Fruit fly (Drosophila melanogaster): Measurements from ENCODE around the gene Tasp1.

Gene Tasp1

DNA sequence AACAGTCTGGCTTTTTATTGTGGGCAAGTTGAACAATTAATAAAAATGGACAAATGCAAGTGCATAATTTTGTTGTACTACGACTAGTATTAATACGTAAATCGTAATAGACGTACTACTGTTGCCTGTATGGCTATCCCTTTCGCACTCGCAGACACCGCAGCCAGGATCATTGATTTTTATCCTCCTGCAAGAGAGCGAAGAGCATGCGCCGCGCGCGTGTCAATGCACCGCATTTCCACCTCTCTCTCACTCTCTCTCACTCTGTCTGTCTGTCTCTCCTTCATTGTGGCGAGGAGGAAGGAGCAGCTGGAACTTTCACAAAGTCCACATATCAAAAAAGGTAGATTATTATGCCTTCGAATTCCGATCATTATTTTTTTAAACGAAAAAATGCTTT is 40.2 kb downstream of the Tasp1 start:
- TF ChIP-seq CG4496 (GFP tag; IDR thresholded peaks at IDR 0.05) (0 out of 3 replicates have a peak, but pooled peaks have one; percentile 22), CG10348 (GFP tag; IDR thresholded peaks at IDR 0.05) (no peak), rn (GFP tag; IDR thresholded peaks at IDR 0.05) (no peak), CG8159 (tag; optimal IDR thresholded peaks at IDR 0.05) (no peak), CG9948 (tag; optimal IDR thresholded peaks at IDR 0.05) (no peak), Pif1A (GFP tag; optimal IDR thresholded peaks at IDR 0.05) (no peak), CG14655 (GFP tag; optimal IDR thresholded peaks at IDR 0.05) (no peak), Snoo (tag; optimal IDR thresholded peaks at IDR 0.05) (no peak), fd96Ca (GFP tag; IDR thresholded peaks at IDR 0.05) (no peak), CG32121 (GFP tag; IDR thresholded peaks at IDR 0.05) (no peak), EcR (GFP tag; optimal IDR thresholded peaks at IDR 0.05) (peak; percentile 93)

DNA sequence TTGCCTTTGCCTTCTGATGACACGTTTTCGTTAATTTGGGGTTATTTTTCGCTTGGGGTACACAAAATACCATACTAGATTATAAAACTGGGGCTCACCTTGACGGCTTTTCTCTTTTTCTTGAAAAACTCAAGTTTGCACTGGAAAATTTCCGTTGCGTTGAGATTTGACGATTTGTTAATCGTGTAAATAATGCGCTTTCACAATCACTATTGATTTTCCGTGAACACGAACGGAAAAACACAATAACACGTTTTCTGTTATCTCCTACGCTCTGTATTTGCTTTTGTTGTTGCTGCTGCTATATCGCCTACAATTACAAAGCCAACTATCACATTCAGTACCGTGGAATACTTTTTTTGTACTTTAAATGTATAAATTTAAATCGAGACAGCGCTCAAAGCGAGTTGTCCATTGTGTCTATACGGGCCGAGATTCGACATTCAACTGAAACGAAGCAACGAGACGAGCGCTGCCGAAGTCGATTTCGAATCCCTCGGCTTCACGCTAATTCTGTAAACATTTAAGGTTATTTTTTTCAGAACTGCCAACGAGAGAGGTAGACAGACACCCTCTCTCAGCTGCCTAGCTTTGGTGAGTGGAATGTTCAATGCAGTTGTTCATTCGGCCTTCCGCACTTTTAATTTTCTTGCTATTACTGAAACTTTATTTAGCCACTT is 40.8 kb downstream of the Tasp1 start:
- TF ChIP-seq CG10348 (GFP tag; IDR thresholded peaks at IDR 0.05) (no peak), rn (GFP tag; IDR thresholded peaks at IDR 0.05) (no peak), Pif1B (GFP tag; optimal IDR thresholded peaks at IDR 0.05) (peak; percentile 61), CG13204 (GFP tag; optimal IDR thresholded peaks at IDR 0.05) (peak; percentile 41), CG15710 (tag; optimal IDR thresholded peaks at IDR 0.05) (no peak), D1 (tag; optimal IDR thresholded peaks at IDR 0.05) (no peak), Ets98B (GFP tag; IDR thresholded peaks at IDR 0.05) (peak; percentile 48; the same call in 1 of the 2 replicates), CG4496 (GFP tag; IDR thresholded peaks at IDR 0.05) (peak; percentile 63; the same call in 2 of the 3 replicates), CG8301 (tag; optimal IDR thresholded peaks at IDR 0.05) (no peak), Pif1A (GFP tag; optimal IDR thresholded peaks at IDR 0.05) (no peak), CG14655 (GFP tag; optimal IDR thresholded peaks at IDR 0.05) (peak; percentile 12), fd96Ca (GFP tag; IDR thresholded peaks at IDR 0.05) (peak; percentile 40; the same call in 2 of the 3 replicates), CG17806 (tag; optimal IDR thresholded peaks at IDR 0.05) (peak; percentile 3), CG12605 (GFP tag; IDR thresholded peaks at IDR 0.05) (peak; percentile 68), CG9948 (tag; optimal IDR thresholded peaks at IDR 0.05) (no peak), gl (tag; optimal IDR thresholded peaks at IDR 0.05) (no peak), Snoo (tag; optimal IDR thresholded peaks at IDR 0.05) (peak; percentile 1), CG32121 (GFP tag; IDR thresholded peaks at IDR 0.05) (peak; percentile 31; the same call in 1 of the 2 replicates), CG8159 (tag; optimal IDR thresholded peaks at IDR 0.05) (no peak), EcR (GFP tag; optimal IDR thresholded peaks at IDR 0.05) (no peak), CG34367 (tag; optimal IDR thresholded peaks at IDR 0.05) (no peak)

DNA sequence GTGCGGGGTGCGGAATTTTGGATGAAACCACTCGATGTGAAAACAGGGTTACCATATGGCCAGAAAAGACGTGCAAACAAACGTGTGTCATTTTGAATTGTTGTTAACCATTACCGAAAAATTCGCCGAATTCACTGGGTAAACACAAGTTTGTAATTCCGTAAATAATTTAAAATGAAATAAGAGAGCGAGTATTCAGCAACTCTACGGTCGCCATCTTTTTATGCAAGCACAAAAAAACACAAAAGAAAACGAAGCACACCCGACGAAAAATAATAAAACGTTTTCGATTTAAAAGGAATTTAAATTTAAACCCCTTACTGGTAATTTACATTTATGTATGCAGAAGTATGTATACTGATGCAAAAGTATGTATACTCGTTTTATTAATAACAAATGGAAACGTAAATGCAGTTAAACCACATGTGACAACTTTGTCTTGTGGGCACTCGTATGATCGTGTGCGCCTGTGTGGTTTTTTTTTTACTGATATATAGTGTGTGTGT is 41.4 kb downstream of the Tasp1 start:
- TF ChIP-seq CG8301 (tag; optimal IDR thresholded peaks at IDR 0.05) (peak; percentile 94), CG13204 (GFP tag; optimal IDR thresholded peaks at IDR 0.05) (peak; percentile 64), gl (tag; optimal IDR thresholded peaks at IDR 0.05) (peak; percentile 92), rn (GFP tag; IDR thresholded peaks at IDR 0.05) (peak; percentile 84), Ets98B (GFP tag; IDR thresholded peaks at IDR 0.05) (peak; percentile 96), CG8159 (tag; optimal IDR thresholded peaks at IDR 0.05) (peak; percentile 94), Pif1A (GFP tag; optimal IDR thresholded peaks at IDR 0.05) (peak; percentile 97), CG34367 (tag; optimal IDR thresholded peaks at IDR 0.05) (peak; percentile 95), CG15710 (tag; optimal IDR thresholded peaks at IDR 0.05) (peak; percentile 95), CG10348 (GFP tag; IDR thresholded peaks at IDR 0.05) (peak; percentile 60), fd96Ca (GFP tag; IDR thresholded peaks at IDR 0.05) (peak; percentile 94), CG14655 (GFP tag; optimal IDR thresholded peaks at IDR 0.05) (peak; percentile 91), Snoo (tag; optimal IDR thresholded peaks at IDR 0.05) (peak; percentile 80), CG12605 (GFP tag; IDR thresholded peaks at IDR 0.05) (peak; percentile 97), CG9948 (tag; optimal IDR thresholded peaks at IDR 0.05) (peak; percentile 91), EcR (GFP tag; optimal IDR thresholded peaks at IDR 0.05) (peak; percentile 19), CG32121 (GFP tag; IDR thresholded peaks at IDR 0.05) (peak; percentile 96), CG17806 (tag; optimal IDR thresholded peaks at IDR 0.05) (peak; percentile 94), Pif1B (GFP tag; optimal IDR thresholded peaks at IDR 0.05) (peak; percentile 95), D1 (tag; optimal IDR thresholded peaks at IDR 0.05) (peak; percentile 81), CG4496 (GFP tag; IDR thresholded peaks at IDR 0.05) (peak; percentile 97)

DNA sequence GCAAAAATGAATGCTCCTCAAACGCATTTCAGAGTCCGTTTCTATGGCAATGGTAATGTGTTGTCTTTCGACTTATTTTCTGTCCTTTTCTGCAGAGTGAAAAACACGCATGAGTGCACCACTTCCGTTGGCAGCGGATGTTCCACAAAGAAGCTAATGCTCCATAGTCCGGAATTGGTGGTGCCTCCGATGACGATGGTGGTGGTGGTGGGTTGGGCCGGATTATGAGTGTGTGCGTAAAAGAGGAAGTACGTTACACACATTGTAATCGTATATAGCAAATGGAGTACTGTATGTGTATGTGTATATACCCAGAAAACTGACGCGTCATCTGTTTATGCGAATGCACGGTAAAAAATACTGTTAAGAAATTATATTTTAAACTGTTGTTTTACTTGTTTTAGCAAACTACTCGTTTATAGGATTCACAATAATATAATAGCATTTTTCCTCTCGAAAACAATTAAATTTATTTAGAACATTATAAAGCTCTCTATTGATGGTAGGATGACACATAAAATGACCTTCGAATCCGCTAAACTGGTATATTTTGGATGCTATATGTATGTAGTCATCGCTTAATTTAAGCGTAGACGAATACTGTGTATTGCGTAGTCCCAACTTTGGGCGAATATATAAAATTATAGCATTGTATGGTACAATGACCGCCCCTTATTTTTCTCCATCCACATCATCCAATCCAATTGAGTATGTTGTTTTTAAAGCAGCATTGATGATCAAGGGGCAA is 42.1 kb downstream of the Tasp1 start:
- TF ChIP-seq EcR (GFP tag; optimal IDR thresholded peaks at IDR 0.05), result no peak
- TF ChIP-seq Ets98B (GFP tag; IDR thresholded peaks at IDR 0.05), result peak; percentile 12; the same call in 1 of the 2 replicates
- TF ChIP-seq CG8301 (tag; optimal IDR thresholded peaks at IDR 0.05), result no peak
- no peak for TF ChIP-seq CG34367 (tag; optimal IDR thresholded peaks at IDR 0.05)
- TF ChIP-seq rn (GFP tag; IDR thresholded peaks at IDR 0.05), result no peak
- peak; percentile 34 for TF ChIP-seq CG32121 (GFP tag; IDR thresholded peaks at IDR 0.05)
- peak; percentile 41 for TF ChIP-seq gl (tag; optimal IDR thresholded peaks at IDR 0.05)
- TF ChIP-seq Snoo (tag; optimal IDR thresholded peaks at IDR 0.05), result no peak
- peak; percentile 11; the same call in 1 of the 2 replicates for TF ChIP-seq CG12605 (GFP tag; IDR thresholded peaks at IDR 0.05)
- no peak for TF ChIP-seq CG13204 (GFP tag; optimal IDR thresholded peaks at IDR 0.05)
- TF ChIP-seq CG8159 (tag; optimal IDR thresholded peaks at IDR 0.05), result peak; percentile 66
- no peak for TF ChIP-seq Pif1B (GFP tag; optimal IDR thresholded peaks at IDR 0.05)
- no peak for TF ChIP-seq Pif1A (GFP tag; optimal IDR thresholded peaks at IDR 0.05)
- no peak for TF ChIP-seq CG9948 (tag; optimal IDR thresholded peaks at IDR 0.05)
- TF ChIP-seq CG17806 (tag; optimal IDR thresholded peaks at IDR 0.05), result peak; percentile 44
- no peak for TF ChIP-seq CG10348 (GFP tag; IDR thresholded peaks at IDR 0.05)
- no peak for TF ChIP-seq D1 (tag; optimal IDR thresholded peaks at IDR 0.05)
- TF ChIP-seq fd96Ca (GFP tag; IDR thresholded peaks at IDR 0.05), result peak; percentile 39; the same call in 1 of the 3 replicates
- peak; percentile 25 for TF ChIP-seq CG15710 (tag; optimal IDR thresholded peaks at IDR 0.05)
- peak; percentile 33; the same call in 2 of the 3 replicates for TF ChIP-seq CG4496 (GFP tag; IDR thresholded peaks at IDR 0.05)
- no peak for TF ChIP-seq CG14655 (GFP tag; optimal IDR thresholded peaks at IDR 0.05)
